Worm (Caenorhabditis elegans) whole organism, L1 larva: ENCODE measurements around the gene F10E7.6.

ENCODE experiments used
- C04F5.9 ChIP-seq: sonication (generic microtip); optimal IDR thresholded peaks from 2 replicates; lab custom pipeline; 2016; ENCODE audit warnings: missing genetic modification characterization, missing compliant biosample characterization
- Y116A8C.19 ChIP-seq: sonication (generic microtip); optimal IDR thresholded peaks from 2 replicates; lab custom pipeline; 2016; ENCODE audit warnings: missing compliant biosample characterization, missing genetic modification characterization, borderline replicate concordance
- aha-1 ChIP-seq: fragments of 150-350 bp; optimal IDR thresholded peaks from 2 replicates; lab custom pipeline; 2014; ENCODE audit warnings: missing biosample characterization, missing genetic modification characterization
- alr-1 ChIP-seq: fragments of 200-800 bp; sonication (Bioruptor generic); optimal IDR thresholded peaks from 2 replicates; lab custom pipeline; 2018; ENCODE audit warnings: borderline replicate concordance, mild to moderate bottlenecking, missing genetic modification characterization, missing compliant biosample characterization
- aly-2 ChIP-seq: fragments of 150-350 bp; optimal IDR thresholded peaks from 2 replicates; lab custom pipeline; 2014; ENCODE audit warnings: missing biosample characterization, missing genetic modification characterization
- ceh-63 ChIP-seq: fragments of 200-800 bp; sonication (Bioruptor generic); optimal IDR thresholded peaks from 2 replicates; lab custom pipeline; 2018; ENCODE audit warnings: mild to moderate bottlenecking, missing genetic modification characterization, missing compliant biosample characterization
- ceh-82 ChIP-seq, 3 experiments: fragments of 150-350 bp in 1 of 3; sonication (generic microtip) in 2 of 3; optimal IDR thresholded peaks; 2 replicates each; lab custom pipeline; 2014 to 2017; ENCODE audit warnings: missing biosample characterization in 3 of 3, missing genetic modification characterization in 3 of 3
- ceh-88 ChIP-seq: fragments of 200-800 bp; sonication (Bioruptor generic); IDR thresholded peaks from 2 replicates; pipeline ENCODE4 v1.3.6; 2022; ENCODE audit warnings: missing genetic modification characterization, missing compliant biosample characterization
- ceh-90 ChIP-seq: sonication (generic microtip); optimal IDR thresholded peaks from 2 replicates; lab custom pipeline; 2016; ENCODE audit warnings: missing genetic modification characterization, missing compliant biosample characterization
- efl-1 ChIP-seq, 4 experiments: fragments of 150-350 bp; optimal IDR thresholded peaks in 3 of 4; peaks in 1 of 4; 1 replicate in 1 of 4; 2 replicates in 3 of 4; lab custom pipeline; 2014; ENCODE audit warnings: missing biosample characterization in 2 of 4, missing genetic modification characterization in 2 of 4, missing genetic modification reagents in 2 of 4
- efl-3 ChIP-seq: fragments of 200-800 bp; sonication (Bioruptor generic); optimal IDR thresholded peaks from 2 replicates; lab custom pipeline; 2018; ENCODE audit warnings: mild to moderate bottlenecking, missing genetic modification characterization, missing compliant biosample characterization
- elt-2 ChIP-seq: sonication (generic microtip); optimal IDR thresholded peaks from 2 replicates; lab custom pipeline; 2016; ENCODE audit warnings: missing genetic modification characterization, mild to moderate bottlenecking, inconsistent platforms, missing compliant biosample characterization, missing genetic modification reagents
- ets-5 ChIP-seq: fragments of 200-800 bp; sonication (Bioruptor generic); IDR thresholded peaks from 2 replicates; pipeline ENCODE4 v1.3.6; 2022; ENCODE audit warnings: missing genetic modification characterization, missing compliant biosample characterization
- fkh-10 ChIP-seq: sonication (generic microtip); optimal IDR thresholded peaks from 2 replicates; lab custom pipeline; 2017; ENCODE audit warnings: missing biosample characterization, missing genetic modification reagents, missing genetic modification characterization
- fkh-4 ChIP-seq: sonication (generic microtip); optimal IDR thresholded peaks from 2 replicates; lab custom pipeline; 2016; ENCODE audit warnings: missing compliant biosample characterization, missing genetic modification characterization, borderline replicate concordance
- fos-1 ChIP-seq: fragments of 150-350 bp; optimal IDR thresholded peaks from 2 replicates; lab custom pipeline; 2014; ENCODE audit warnings: missing biosample characterization, missing genetic modification characterization
- grh-1 ChIP-seq: fragments of 200-800 bp; sonication (Bioruptor generic); IDR thresholded peaks from 2 replicates; pipeline ENCODE4 v1.3.6; 2022; ENCODE audit warnings: missing genetic modification reagents, missing genetic modification characterization, missing compliant biosample characterization
- hlh-17 ChIP-seq: fragments of 200-800 bp; sonication (Bioruptor generic); optimal IDR thresholded peaks from 2 replicates; lab custom pipeline; 2018; ENCODE audit warnings: missing genetic modification characterization, mild to moderate bottlenecking, missing compliant biosample characterization, moderate library complexity, borderline replicate concordance
- hlh-4 ChIP-seq: sonication (generic microtip); optimal IDR thresholded peaks from 2 replicates; lab custom pipeline; 2016; ENCODE audit warnings: mild to moderate bottlenecking, missing genetic modification characterization, missing compliant biosample characterization
- hpl-2 ChIP-seq: fragments of 150-350 bp; optimal IDR thresholded peaks from 2 replicates; lab custom pipeline; 2014; ENCODE audit warnings: missing biosample characterization, missing genetic modification reagents, missing genetic modification characterization
- irx-1 ChIP-seq: sonication (generic microtip); optimal IDR thresholded peaks from 2 replicates; lab custom pipeline; 2016; ENCODE audit warnings: missing genetic modification characterization, missing compliant biosample characterization
- lin-13 ChIP-seq: fragments of 150-350 bp; optimal IDR thresholded peaks from 2 replicates; lab custom pipeline; 2014; ENCODE audit warnings: missing biosample characterization, missing genetic modification reagents, missing genetic modification characterization
- lin-15B ChIP-seq: fragments of 150-350 bp; sonication (generic microtip); optimal IDR thresholded peaks from 3 replicates; lab custom pipeline; 2014; ENCODE audit warnings: missing biosample characterization, missing genetic modification characterization
- lin-39 ChIP-seq: fragments of 150-350 bp; optimal IDR thresholded peaks from 2 replicates; lab custom pipeline; 2014; ENCODE audit warnings: missing biosample characterization, missing genetic modification reagents, missing genetic modification characterization
- lir-3 ChIP-seq: sonication (generic microtip); optimal IDR thresholded peaks from 2 replicates; lab custom pipeline; 2016; ENCODE audit warnings: mild to moderate bottlenecking, missing genetic modification characterization, moderate library complexity, missing compliant biosample characterization; ENCODE audit not compliant: poor library complexity
- mdl-1 ChIP-seq, 2 experiments: fragments of 150-350 bp; optimal IDR thresholded peaks; 2 replicates each; lab custom pipeline; 2014 to 2017; ENCODE audit warnings: missing biosample characterization in 2 of 2, missing genetic modification characterization in 2 of 2, inconsistent platforms in 1 of 2
- mef-2 ChIP-seq: fragments of 150-350 bp; optimal IDR thresholded peaks from 2 replicates; lab custom pipeline; 2014; ENCODE audit warnings: missing biosample characterization, missing genetic modification characterization
- nhr-19 ChIP-seq: fragments of 200-800 bp; sonication (Bioruptor generic); conservative IDR thresholded peaks from 2 replicates; pipeline ENCODE4 v1.3.6; 2022; ENCODE audit warnings: missing genetic modification characterization, missing compliant biosample characterization
- nhr-20 ChIP-seq: sonication (generic microtip); optimal IDR thresholded peaks from 2 replicates; lab custom pipeline; 2016; ENCODE audit warnings: mild to moderate bottlenecking, missing genetic modification characterization, missing compliant biosample characterization
- nhr-237 ChIP-seq: fragments of 150-350 bp; optimal IDR thresholded peaks from 2 replicates; lab custom pipeline; 2014; ENCODE audit warnings: missing biosample characterization, missing genetic modification characterization
- nhr-47 ChIP-seq: sonication (generic microtip); optimal IDR thresholded peaks from 2 replicates; lab custom pipeline; 2016; ENCODE audit warnings: mild to moderate bottlenecking, missing genetic modification characterization, moderate library complexity, missing compliant biosample characterization
- nhr-84 ChIP-seq: sonication (generic microtip); optimal IDR thresholded peaks from 2 replicates; lab custom pipeline; 2017; ENCODE audit warnings: missing biosample characterization, missing genetic modification characterization
- nhr-85 ChIP-seq: sonication (generic microtip); peaks from one replicate; lab custom pipeline; 2016; ENCODE audit warnings: missing genetic modification characterization, inconsistent platforms, missing compliant biosample characterization
- pqm-1 ChIP-seq: sonication (generic microtip); optimal IDR thresholded peaks from 3 replicates; lab custom pipeline; 2017; ENCODE audit warnings: missing biosample characterization, missing genetic modification characterization
- rnt-1 ChIP-seq: sonication (generic microtip); optimal IDR thresholded peaks from 2 replicates; lab custom pipeline; 2016; ENCODE audit warnings: mild to moderate bottlenecking, missing genetic modification characterization, moderate library complexity, missing compliant biosample characterization
- snpc-4 ChIP-seq: fragments of 150-350 bp; optimal IDR thresholded peaks from 2 replicates; lab custom pipeline; 2014; ENCODE audit warnings: missing biosample characterization, missing genetic modification characterization
- snu-23 ChIP-seq: sonication (generic microtip); optimal IDR thresholded peaks from 2 replicates; lab custom pipeline; 2016; ENCODE audit warnings: missing genetic modification characterization, missing compliant biosample characterization
- sox-4 ChIP-seq: sonication (generic microtip); optimal IDR thresholded peaks from 2 replicates; lab custom pipeline; 2016; ENCODE audit warnings: missing genetic modification characterization, missing compliant biosample characterization
- sptf-1 ChIP-seq: fragments of 150-350 bp; optimal IDR thresholded peaks from 2 replicates; lab custom pipeline; 2014; ENCODE audit warnings: missing biosample characterization, missing genetic modification characterization
- sup-37 ChIP-seq: fragments of 200-800 bp; sonication (Bioruptor generic); optimal IDR thresholded peaks from 2 replicates; lab custom pipeline; 2018; ENCODE audit warnings: mild to moderate bottlenecking, missing genetic modification characterization, missing compliant biosample characterization
- tlp-1 ChIP-seq: fragments of 150-350 bp; optimal IDR thresholded peaks from 2 replicates; lab custom pipeline; 2014; ENCODE audit warnings: missing biosample characterization, missing genetic modification characterization
- unc-62 ChIP-seq: fragments of 150-350 bp; optimal IDR thresholded peaks from 2 replicates; lab custom pipeline; 2014; ENCODE audit warnings: missing biosample characterization, missing genetic modification reagents, missing genetic modification characterization
- xbp-1 ChIP-seq: sonication (generic microtip); optimal IDR thresholded peaks from 2 replicates; lab custom pipeline; 2016; ENCODE audit warnings: missing genetic modification characterization, missing compliant biosample characterization

The F10E7.6 gene

DNA sequence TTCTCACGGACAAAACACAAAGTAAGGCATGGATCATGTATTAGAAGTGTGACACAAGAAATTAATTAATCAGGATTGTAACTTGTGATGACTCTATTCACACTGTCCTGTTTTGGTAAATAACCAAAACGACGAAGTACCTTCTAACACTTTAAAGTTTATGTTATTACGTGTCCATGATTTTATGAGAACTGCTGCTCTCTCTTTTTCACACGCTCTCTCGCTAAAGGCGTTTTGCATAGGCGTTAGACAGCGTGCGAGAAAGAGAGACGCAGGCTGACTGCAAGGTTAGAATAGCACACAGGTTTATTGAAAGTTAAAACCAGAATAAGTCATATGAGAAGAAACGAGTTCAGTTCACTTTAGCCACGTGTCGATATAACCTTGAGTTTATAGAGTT lies 22.8 kb upstream of the F10E7.6 start (continued):
- TF ChIP-seq efl-1 (optimal IDR thresholded peaks at IDR 0.05; lab: Kevin White, UChicago) (peak; percentile 44), efl-1 (GFP tag; optimal IDR thresholded peaks at IDR 0.05 in 1 of 2; lab: Kevin White, UChicago) (no peak), aha-1 (no peak), hlh-17 (no peak), nhr-20 (tag; lab: Kevin White, UChicago) (peak; percentile 83), fkh-4 (no peak), snpc-4 (tag; lab: Kevin White, UChicago) (no peak), nhr-47 (peak; percentile 39), tlp-1 (tag; lab: Kevin White, UChicago) (no peak), sptf-1 (tag; lab: Kevin White, UChicago) (no peak), xbp-1 (tag; lab: Kevin White, UChicago) (peak; percentile 58), snu-23 (GFP tag; lab: Kevin White, UChicago) (peak; percentile 73), fkh-10 (no peak), Y116A8C.19 (tag; lab: Kevin White, UChicago) (no peak), mdl-1 (tag; optimal IDR thresholded peaks at IDR 0.05; lab: Kevin White, UChicago) (peak in 1 of 2 experiments; percentile 38), C04F5.9 (tag; lab: Kevin White, UChicago) (no peak), pqm-1 (tag; lab: Kevin White, UChicago) (no peak), elt-2 (tag; lab: Kevin White, UChicago) (no peak), sox-4 (tag; lab: Kevin White, UChicago) (no peak), nhr-19 (peak; percentile 55), irx-1 (tag; lab: Kevin White, UChicago) (peak; percentile 0), aly-2 (tag; lab: Kevin White, UChicago) (no peak), ceh-88 (peak; percentile 25; the same call in 1 of the 2 replicates), lir-3 (peak; percentile 41), hlh-4 (tag; lab: Kevin White, UChicago) (no peak), ceh-63 (GFP tag; lab: Kevin White, UChicago) (no peak), lin-13 (no peak), sup-37 (no peak), mef-2 (no peak), nhr-85 (tag; lab: Kevin White, UChicago) (peak; percentile 98), lin-15B (tag; lab: Kevin White, UChicago) (no peak), nhr-84 (no peak), ceh-90 (no peak), nhr-237 (tag; lab: Kevin White, UChicago) (no peak), fos-1 (no peak), unc-62 (GFP tag; lab: Kevin White, UChicago) (no peak), grh-1 (GFP tag; lab: Robert Waterston, UW) (peak; percentile 96), hpl-2 (GFP tag; lab: Kevin White, UChicago) (no peak), ceh-82 (tag; optimal IDR thresholded peaks at IDR 0.05; lab: Kevin White, UChicago) (no peak), ets-5 (no peak), efl-3 (GFP tag; lab: Kevin White, UChicago) (no peak), alr-1 (tag; lab: Kevin White, UChicago) (no peak), lin-39 (no peak)

DNA sequence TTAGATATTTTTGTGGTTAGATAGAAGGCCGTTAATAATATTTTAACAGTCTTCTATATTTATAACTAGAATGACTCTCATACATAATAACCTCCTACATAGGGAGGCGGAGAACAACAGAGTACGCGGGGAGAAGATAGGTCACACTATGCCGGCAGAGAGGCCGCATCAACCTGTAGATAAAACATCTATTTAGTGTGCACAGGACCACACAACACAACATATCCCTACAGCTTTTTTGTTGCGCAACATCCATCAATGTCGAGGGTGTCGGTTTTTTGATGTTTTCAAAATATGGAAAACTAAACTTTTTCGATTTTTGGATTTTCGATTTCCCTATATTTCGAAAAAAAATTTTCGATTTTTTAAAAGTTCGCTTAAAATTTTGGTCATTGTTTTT lies 22.0 kb upstream of the F10E7.6 start:
- no peak for TF ChIP-seq Y116A8C.19 (tag; lab: Kevin White, UChicago)
- no peak for TF ChIP-seq efl-1 (optimal IDR thresholded peaks at IDR 0.05; lab: Kevin White, UChicago)
- TF ChIP-seq efl-1 (GFP tag; optimal IDR thresholded peaks at IDR 0.05 in 1 of 2; lab: Kevin White, UChicago), result peak in 1 of 2 experiments; percentile 2
- no peak for TF ChIP-seq nhr-19
- TF ChIP-seq rnt-1 (tag; lab: Kevin White, UChicago), result no peak
